Fruit fly (Drosophila melanogaster) whole organism, embryonic: Measurements from ENCODE around the gene CG17376.
A peak's percentile ranks its signal among the peaks of the same experiment; 100 is the strongest.

Experiments
- Atf-2 ChIP-seq: fragments of 200-800 bp; sonication (Bioruptor generic); optimal IDR thresholded peaks from 2 replicates; lab custom pipeline; 2016; ENCODE audit warnings: missing biosample characterization, missing genetic modification characterization
- CG1024 ChIP-seq: fragments of 200-800 bp; sonication (Bioruptor generic); IDR thresholded peaks from 2 replicates; pipeline ENCODE4 v1.3.6; 2022; ENCODE audit warnings: missing biosample characterization, missing genetic modification characterization
- CG11695 ChIP-seq: fragments of 200-800 bp; sonication (Bioruptor generic); IDR thresholded peaks from 3 replicates; pipeline ENCODE4 v1.3.6; 2022; ENCODE audit warnings: missing biosample characterization, missing genetic modification characterization
- CG11723 ChIP-seq: fragments of 200-800 bp; sonication (Bioruptor generic); optimal IDR thresholded peaks from 2 replicates; lab custom pipeline; 2017; ENCODE audit warnings: missing biosample characterization, mild to moderate bottlenecking, missing genetic modification characterization
- CG12236 ChIP-seq: fragments of 200-800 bp; sonication (Bioruptor generic); optimal IDR thresholded peaks from 2 replicates; lab custom pipeline; 2016; ENCODE audit warnings: missing biosample characterization, missing genetic modification characterization
- CG12391 ChIP-seq: fragments of 200-800 bp; sonication (Bioruptor generic); optimal IDR thresholded peaks from 3 replicates; lab custom pipeline; 2018; ENCODE audit warnings: missing biosample characterization, mild to moderate bottlenecking, missing genetic modification characterization, moderate library complexity
- CG12769 ChIP-seq: fragments of 200-800 bp; sonication (Bioruptor generic); optimal IDR thresholded peaks from 2 replicates; lab custom pipeline; 2019; ENCODE audit warnings: missing biosample characterization, mild to moderate bottlenecking, missing genetic modification characterization, moderate library complexity
- CG13424 ChIP-seq: fragments of 200-800 bp; sonication (Bioruptor generic); optimal IDR thresholded peaks from 2 replicates; lab custom pipeline; 2019; ENCODE audit warnings: missing biosample characterization, mild to moderate bottlenecking, missing genetic modification characterization, moderate library complexity
- CG14667 ChIP-seq: fragments of 200-800 bp; sonication (Bioruptor generic); IDR thresholded peaks from 2 replicates; pipeline ENCODE4 v1.3.6; 2022; ENCODE audit warnings: missing biosample characterization, missing genetic modification characterization
- CG17829 ChIP-seq: fragments of 200-800 bp; optimal IDR thresholded peaks from 2 replicates; lab custom pipeline; 2019; ENCODE audit warnings: missing biosample characterization, mild to moderate bottlenecking, missing genetic modification characterization, moderate library complexity
- CG1832 ChIP-seq: fragments of 200-800 bp; sonication (Bioruptor generic); optimal IDR thresholded peaks from 2 replicates; lab custom pipeline; 2017; ENCODE audit warnings: missing biosample characterization, mild to moderate bottlenecking, missing genetic modification characterization, inconsistent platforms
- CG2712 ChIP-seq: fragments of 200-800 bp; optimal IDR thresholded peaks from 3 replicates; lab custom pipeline; 2019; ENCODE audit warnings: missing biosample characterization, mild to moderate bottlenecking, missing genetic modification characterization, moderate library complexity
- CG34376 ChIP-seq: fragments of 200-800 bp; sonication (Bioruptor generic); optimal IDR thresholded peaks from 2 replicates; lab custom pipeline; 2018; ENCODE audit warnings: missing biosample characterization, mild to moderate bottlenecking, missing genetic modification characterization
- CG4707 ChIP-seq: fragments of 200-800 bp; sonication (Bioruptor generic); optimal IDR thresholded peaks from 2 replicates; lab custom pipeline; 2018; ENCODE audit warnings: missing biosample characterization, mild to moderate bottlenecking, missing genetic modification characterization, moderate library complexity
- CG4820 ChIP-seq: fragments of 200-800 bp; sonication (Bioruptor generic); optimal IDR thresholded peaks from 3 replicates; lab custom pipeline; 2016; ENCODE audit warnings: missing biosample characterization, missing genetic modification characterization
- CG7745 ChIP-seq: fragments of 200-800 bp; sonication (Bioruptor generic); optimal IDR thresholded peaks from 2 replicates; lab custom pipeline; 2018; ENCODE audit warnings: missing biosample characterization, mild to moderate bottlenecking, missing genetic modification characterization, moderate library complexity
- CG8388 ChIP-seq: fragments of 200-800 bp; sonication (Bioruptor generic); optimal IDR thresholded peaks from 2 replicates; lab custom pipeline; 2019; ENCODE audit warnings: missing biosample characterization, mild to moderate bottlenecking, missing genetic modification characterization, moderate library complexity
- CG9817 ChIP-seq: fragments of 200-800 bp; sonication (Bioruptor generic); optimal IDR thresholded peaks from 2 replicates; lab custom pipeline; 2018; ENCODE audit warnings: missing biosample characterization, mild to moderate bottlenecking, missing genetic modification characterization, moderate library complexity
- Dbx ChIP-seq: fragments of 200-800 bp; sonication (Bioruptor generic); IDR thresholded peaks from 3 replicates; pipeline ENCODE4 v1.3.6; 2022; ENCODE audit warnings: missing biosample characterization, missing genetic modification characterization
- Drgx ChIP-seq: fragments of 200-800 bp; sonication (Bioruptor generic); IDR thresholded peaks from 2 replicates; pipeline ENCODE4 v1.3.6; 2022; ENCODE audit warnings: missing biosample characterization, missing genetic modification characterization
- Eip74EF ChIP-seq, 2 experiments: fragments of 200-800 bp in 1 of 2; fragments of >200 bp in 1 of 2; sonication (Bioruptor generic) in 1 of 2; optimal IDR thresholded peaks; 2 replicates each; lab custom pipeline; 2017 to 2019; ENCODE audit warnings: missing biosample characterization in 2 of 2, missing genetic modification characterization in 2 of 2, mild to moderate bottlenecking in 1 of 2, moderate library complexity in 1 of 2
- Elba2 ChIP-seq: fragments of 200-800 bp; sonication (Bioruptor generic); optimal IDR thresholded peaks from 3 replicates; lab custom pipeline; 2016; ENCODE audit warnings: missing biosample characterization, missing genetic modification characterization
- Lhr ChIP-seq: fragments of 200-800 bp; sonication (Bioruptor generic); optimal IDR thresholded peaks from 3 replicates; lab custom pipeline; 2017; ENCODE audit warnings: mild to moderate bottlenecking, missing biosample characterization, missing genetic modification reagents, missing genetic modification characterization
- Sox100B ChIP-seq: fragments of 200-800 bp; sonication (Bioruptor generic); optimal IDR thresholded peaks from 3 replicates; lab custom pipeline; 2018; ENCODE audit warnings: missing biosample characterization, mild to moderate bottlenecking, missing genetic modification characterization
- Vsx1 ChIP-seq: fragments of 200-800 bp; sonication (Bioruptor generic); optimal IDR thresholded peaks from 2 replicates; lab custom pipeline; 2017; ENCODE audit warnings: missing biosample characterization, mild to moderate bottlenecking, missing genetic modification characterization, missing genetic modification reagents
- ap ChIP-seq: fragments of 200-800 bp; sonication (Bioruptor generic); IDR thresholded peaks from 2 replicates; pipeline ENCODE4 v1.3.6; 2022; ENCODE audit warnings: missing biosample characterization, missing genetic modification characterization
- bbx ChIP-seq: fragments of 200-800 bp; sonication (Bioruptor generic); IDR thresholded peaks from 2 replicates; pipeline ENCODE4 v1.3.6; 2022; ENCODE audit warnings: missing biosample characterization, missing genetic modification characterization; ENCODE audit not compliant: partially characterized antibody
- chif ChIP-seq, 2 experiments: fragments of 200-800 bp; sonication (Bioruptor generic); optimal IDR thresholded peaks; 3 replicates each; lab custom pipeline; 2016; ENCODE audit warnings: missing biosample characterization in 2 of 2, missing genetic modification characterization in 2 of 2
- exex ChIP-seq: fragments of 200-800 bp; sonication (Bioruptor generic); optimal IDR thresholded peaks from 4 replicates; lab custom pipeline; 2018; ENCODE audit warnings: missing biosample characterization, mild to moderate bottlenecking, missing genetic modification characterization, moderate library complexity
- gcm2 ChIP-seq: fragments of 200-800 bp; sonication (Bioruptor generic); optimal IDR thresholded peaks from 2 replicates; lab custom pipeline; 2016; ENCODE audit warnings: missing biosample characterization, missing genetic modification characterization
- grau ChIP-seq: fragments of 200-800 bp; optimal IDR thresholded peaks from 3 replicates; lab custom pipeline; 2019; ENCODE audit warnings: missing biosample characterization, mild to moderate bottlenecking, missing genetic modification characterization, moderate library complexity
- grn ChIP-seq: fragments of 200-800 bp; sonication (Bioruptor generic); optimal IDR thresholded peaks from 3 replicates; lab custom pipeline; 2017; ENCODE audit warnings: missing biosample characterization, missing genetic modification characterization
- gt ChIP-seq: fragments of 200-800 bp; sonication (Bioruptor generic); IDR thresholded peaks from 2 replicates; pipeline ENCODE4 v1.3.6; 2022; ENCODE audit warnings: missing biosample characterization, missing genetic modification characterization
- ham ChIP-seq: fragments of 200-800 bp; sonication (Bioruptor generic); IDR thresholded peaks from 2 replicates; pipeline ENCODE4 v1.3.6; 2022; ENCODE audit warnings: missing biosample characterization, missing genetic modification characterization
- hb ChIP-seq: fragments of 200-800 bp; sonication (Bioruptor generic); IDR thresholded peaks from 3 replicates; pipeline ENCODE4 v1.3.6; 2022; ENCODE audit warnings: missing biosample characterization, missing genetic modification characterization; ENCODE audit not compliant: partially characterized antibody
- insv ChIP-seq, 2 experiments: fragments of 200-800 bp; sonication (Bioruptor generic); optimal IDR thresholded peaks; 3 replicates each; lab custom pipeline; 2016 to 2018; ENCODE audit warnings: missing biosample characterization in 2 of 2, missing genetic modification characterization in 2 of 2
- mirr ChIP-seq: fragments of 200-800 bp; sonication (Bioruptor generic); optimal IDR thresholded peaks from 3 replicates; lab custom pipeline; 2018; ENCODE audit warnings: missing biosample characterization, mild to moderate bottlenecking, missing genetic modification characterization
- nmo ChIP-seq: fragments of 200-800 bp; sonication (Bioruptor generic); optimal IDR thresholded peaks from 2 replicates; lab custom pipeline; 2018; ENCODE audit warnings: missing biosample characterization, mild to moderate bottlenecking, missing genetic modification characterization, moderate library complexity
- nom ChIP-seq: fragments of 200-800 bp; sonication (Bioruptor generic); optimal IDR thresholded peaks from 2 replicates; lab custom pipeline; 2017; ENCODE audit warnings: missing biosample characterization, missing genetic modification characterization, mild to moderate bottlenecking, moderate library complexity, missing genetic modification reagents
- pan ChIP-seq, 4 experiments: fragments of >200 bp in 3 of 4; fragments of 200-800 bp in 1 of 4; sonication (Bioruptor generic) in 1 of 4; optimal IDR thresholded peaks in 3 of 4; IDR thresholded peaks in 1 of 4; 2 replicates each; pipeline versions ENCODE4 v1.3.6 to Lab custom; 2017 to 2022; ENCODE audit warnings: missing biosample characterization in 2 of 4, missing genetic modification characterization in 2 of 4, mixed read lengths in 1 of 4
- phol ChIP-seq: fragments of 200-800 bp; sonication (Bioruptor generic); optimal IDR thresholded peaks from 3 replicates; lab custom pipeline; 2018; ENCODE audit warnings: missing biosample characterization, mild to moderate bottlenecking, missing genetic modification characterization, moderate library complexity
- pros ChIP-seq: fragments of 200-800 bp; sonication (Bioruptor generic); optimal IDR thresholded peaks from 3 replicates; lab custom pipeline; 2019; ENCODE audit warnings: missing biosample characterization, mild to moderate bottlenecking, missing genetic modification characterization, moderate library complexity
- sd ChIP-seq: fragments of 200-800 bp; sonication (Bioruptor generic); optimal IDR thresholded peaks from 3 replicates; lab custom pipeline; 2018; ENCODE audit warnings: missing biosample characterization, mild to moderate bottlenecking, missing genetic modification characterization, moderate library complexity
- sens-2 ChIP-seq: fragments of 200-800 bp; sonication (Bioruptor generic); IDR thresholded peaks from 2 replicates; pipeline ENCODE4 v1.3.6; 2022; ENCODE audit warnings: missing biosample characterization, missing genetic modification characterization
- sug ChIP-seq: fragments of 200-800 bp; optimal IDR thresholded peaks from 2 replicates; lab custom pipeline; 2019; ENCODE audit warnings: missing biosample characterization, mild to moderate bottlenecking, missing genetic modification characterization, moderate library complexity
- trem ChIP-seq: fragments of 200-800 bp; optimal IDR thresholded peaks from 3 replicates; lab custom pipeline; 2019; ENCODE audit warnings: missing biosample characterization, mild to moderate bottlenecking, missing genetic modification characterization, moderate library complexity

The CG17376 gene

DNA sequence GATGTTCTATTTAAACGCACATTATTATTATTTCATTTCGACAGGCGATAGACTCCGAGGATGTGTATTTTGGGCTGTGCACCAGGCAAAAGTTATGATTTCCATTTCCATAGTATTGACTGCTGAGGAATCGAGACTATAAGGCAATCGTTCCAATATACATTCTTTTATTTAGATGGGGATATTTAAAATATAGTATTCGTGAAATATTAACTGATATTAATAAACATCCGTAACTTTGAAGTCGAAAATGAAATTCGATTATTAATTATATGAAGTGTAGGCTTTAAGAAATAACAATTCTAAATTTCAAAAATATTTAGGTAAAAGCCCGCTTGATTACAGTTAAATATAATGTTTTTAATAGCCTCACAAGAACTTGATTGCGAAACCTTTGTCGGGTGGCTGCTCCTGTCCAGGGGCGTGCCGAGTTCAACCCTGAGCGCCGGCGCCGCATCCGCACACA, 29.6 kb upstream of the CG17376 start (continued):
- no peak for TF ChIP-seq CG14667
- peak; percentile 80 for TF ChIP-seq CG17829 (tag; lab: Kevin White, UChicago)
- TF ChIP-seq Vsx1 (GFP tag; lab: Kevin White, UChicago): peak; percentile 12
- peak; percentile 59 for TF ChIP-seq trem (tag; lab: Kevin White, UChicago)
- peak; percentile 66 for TF ChIP-seq grau (tag; lab: Kevin White, UChicago)
- TF ChIP-seq CG12769 (tag; lab: Kevin White, UChicago): no peak
- peak; percentile 83 for TF ChIP-seq CG2712 (tag; lab: Kevin White, UChicago)
- TF ChIP-seq ap (GFP tag; lab: Robert Waterston, UW): 0 out of 2 replicates have a peak, but pooled peaks have one; percentile 7
- 0 out of 3 replicates have a peak, but pooled peaks have one; percentile 54 for TF ChIP-seq CG11695
- peak; percentile 27 for TF ChIP-seq Lhr (GFP tag; lab: Kevin White, UChicago)
- TF ChIP-seq nmo: peak; percentile 68
- no peak for TF ChIP-seq Drgx (GFP tag; lab: Robert Waterston, UW)
- peak; percentile 66 for TF ChIP-seq phol (tag; lab: Kevin White, UChicago)
- no peak for TF ChIP-seq CG4707
- TF ChIP-seq Atf-2 (GFP tag; lab: Kevin White, UChicago): no peak
- peak; percentile 78 for TF ChIP-seq Sox100B (GFP tag; lab: Kevin White, UChicago)
- TF ChIP-seq Dbx (GFP tag; lab: Robert Waterston, UW): no peak
- no peak for TF ChIP-seq CG12236 (GFP tag; lab: Kevin White, UChicago)
- TF ChIP-seq CG1024: no peak
- peak; percentile 72 for TF ChIP-seq CG13424 (tag; lab: Kevin White, UChicago)
- no peak for TF ChIP-seq mirr (GFP tag; lab: Kevin White, UChicago)

DNA sequence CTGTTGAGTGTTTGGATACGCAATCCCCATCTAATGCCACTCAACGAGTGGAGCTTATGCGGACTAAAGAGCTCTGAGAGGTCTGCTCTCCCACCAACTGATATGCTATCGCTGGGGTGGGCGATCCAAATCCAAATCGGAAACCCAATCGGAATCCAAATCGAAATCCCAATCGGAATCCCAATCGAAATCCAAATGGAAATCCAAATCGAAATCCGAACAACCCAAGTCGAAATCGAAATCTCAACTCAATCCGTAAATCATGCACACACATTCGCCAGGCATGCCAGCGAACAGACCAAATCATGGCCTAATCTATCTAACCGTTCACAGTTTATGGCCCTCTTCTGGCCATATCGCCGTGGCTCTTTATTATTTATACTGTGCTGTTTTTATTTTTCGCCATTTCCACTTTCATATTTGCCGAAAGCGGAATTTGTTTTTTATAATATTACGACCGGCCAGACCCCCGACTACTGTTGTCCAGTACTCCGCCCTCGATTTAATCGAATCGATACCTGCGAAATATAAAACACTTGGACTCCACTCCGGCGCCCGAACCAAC, 26.9 kb upstream of the CG17376 start:
- no peak for TF ChIP-seq CG8388 (GFP tag; lab: Kevin White, UChicago)
- no peak for TF ChIP-seq hb (GFP tag; lab: Robert Waterston, UW)
- TF ChIP-seq sd: peak; percentile 52
- TF ChIP-seq gt (GFP tag; lab: Robert Waterston, UW): no peak
- peak; percentile 84 for TF ChIP-seq exex (tag; lab: Kevin White, UChicago)
- TF ChIP-seq Eip74EF (GFP tag; optimal IDR thresholded peaks at IDR 0.05; lab: Kevin White, UChicago): no peak
- no peak for TF ChIP-seq CG12391 (tag; lab: Kevin White, UChicago)
- no peak for TF ChIP-seq pan (optimal IDR thresholded peaks at IDR 0.05; lab: Kevin White, UChicago)
- TF ChIP-seq pan (GFP tag; optimal IDR thresholded peaks at IDR 0.05 in 1 of 2, IDR thresholded peaks at IDR 0.05 in 1 of 2): no peak
- TF ChIP-seq pros (GFP tag; lab: Kevin White, UChicago): no peak
- TF ChIP-seq sug (tag; lab: Kevin White, UChicago): peak; percentile 86
- no peak for TF ChIP-seq CG1832 (GFP tag; lab: Kevin White, UChicago)
- TF ChIP-seq bbx: no peak
- peak; percentile 63 for TF ChIP-seq sens-2 (GFP tag; lab: Robert Waterston, UW)
- no peak for TF ChIP-seq Elba2 (GFP tag; lab: Kevin White, UChicago)
- TF ChIP-seq CG7745: no peak
- no peak for TF ChIP-seq chif (GFP tag; optimal IDR thresholded peaks at IDR 0.05; lab: Kevin White, UChicago)
- TF ChIP-seq gcm2 (GFP tag; lab: Kevin White, UChicago): no peak
- peak; percentile 43 to 95 for TF ChIP-seq insv (GFP tag; optimal IDR thresholded peaks at IDR 0.05; lab: Kevin White, UChicago)
- TF ChIP-seq CG4820 (GFP tag; lab: Kevin White, UChicago): no peak
- TF ChIP-seq grn (GFP tag; lab: Kevin White, UChicago): peak; percentile 60
- peak; percentile 73 for TF ChIP-seq CG34376 (GFP tag; lab: Kevin White, UChicago)
- TF ChIP-seq CG9817 (tag; lab: Kevin White, UChicago): no peak
- no peak for TF ChIP-seq CG11723
- no peak for TF ChIP-seq nom (GFP tag; lab: Kevin White, UChicago)
- TF ChIP-seq ham (GFP tag; lab: Robert Waterston, UW): peak; percentile 37; the same call in 1 of the 2 replicates
- no peak for TF ChIP-seq Lhr (GFP tag; lab: Kevin White, UChicago)
